Worm (Caenorhabditis elegans): ENCODE results near the gene clc-9.

The clc-9 gene

DNA sequence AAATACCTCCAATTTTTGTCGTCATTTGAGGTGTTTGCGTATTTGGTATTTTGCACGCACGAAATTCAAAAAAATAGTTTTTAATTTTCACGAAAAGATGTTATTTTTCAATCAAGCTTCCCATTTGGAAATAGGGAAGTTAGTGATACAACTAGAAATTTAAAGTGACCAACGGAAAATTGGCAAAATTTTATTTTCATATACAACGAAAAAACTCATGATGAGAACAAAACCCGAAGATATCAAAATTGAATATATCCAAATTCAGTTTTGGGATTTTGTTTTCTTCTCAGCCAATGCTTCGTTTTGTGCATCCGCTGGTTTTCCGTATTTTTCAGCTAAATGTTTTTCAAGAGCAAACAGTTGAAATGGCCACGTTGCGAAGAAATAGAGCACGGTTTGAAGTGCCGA, 33.2 kb downstream of the clc-9 start:
- TF ChIP-seq zip-8 (tag; optimal IDR thresholded peaks at IDR 0.05) (no peak), snpc-4 (tag; optimal IDR thresholded peaks at IDR 0.05) (no peak), M03D4.4 (tag; optimal IDR thresholded peaks at IDR 0.05) (no peak), flh-1 (GFP tag; optimal IDR thresholded peaks at IDR 0.05) (no peak), ceh-43 (GFP tag; optimal IDR thresholded peaks at IDR 0.05) (no peak), tbx-8 (GFP tag; optimal IDR thresholded peaks at IDR 0.05) (no peak), unc-120 (tag; optimal IDR thresholded peaks at IDR 0.05; ENCODE audit: poor library complexity, severe bottlenecking) (no peak), lsy-2 (tag; optimal IDR thresholded peaks at IDR 0.05) (no peak)

DNA sequence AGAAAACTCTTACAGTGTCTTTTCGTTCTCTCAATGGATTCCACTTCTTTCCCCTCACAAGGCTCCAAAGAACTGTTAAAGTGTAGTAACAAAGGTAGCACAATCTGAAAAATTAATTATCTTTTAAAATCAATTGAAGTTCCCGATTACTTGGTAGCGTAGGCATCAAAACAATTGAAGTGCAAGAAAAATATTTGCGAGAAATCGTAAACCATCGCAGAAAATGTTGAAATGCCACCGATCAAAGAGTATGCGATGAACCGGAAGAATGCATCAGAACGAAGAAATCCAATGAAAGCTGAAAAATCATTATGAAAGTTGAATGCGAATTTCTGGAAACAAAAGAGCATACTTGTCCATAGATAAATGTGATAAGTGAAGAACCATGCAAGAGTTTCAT, 33.8 kb downstream of the clc-9 start:
- no peak for TF ChIP-seq blmp-1 (tag; optimal IDR thresholded peaks at IDR 0.05)
- no peak for TF ChIP-seq ceh-39 (tag; optimal IDR thresholded peaks at IDR 0.05)
- TF ChIP-seq elt-1 (tag; optimal IDR thresholded peaks at IDR 0.05; ENCODE audit: borderline replicate concordance, insufficient read depth), result no peak
- no peak for TF ChIP-seq drap-1 (GFP tag; optimal IDR thresholded peaks at IDR 0.05)
- TF ChIP-seq tbx-8 (GFP tag; optimal IDR thresholded peaks at IDR 0.05), result no peak
- no peak for TF ChIP-seq mls-2 (tag; optimal IDR thresholded peaks at IDR 0.05)
- TF ChIP-seq ztf-11 (tag; optimal IDR thresholded peaks at IDR 0.05), result no peak

ce11 chrIV:11146962-11147470, 34.3 kb downstream of the clc-9 start, which contains the start of gene pigq-1:
Gene pigq-1 (minus strand): TSS chrIV:11147247.
- TF ChIP-seq bed-3 (GFP tag; optimal IDR thresholded peaks at IDR 0.05), result no peak
- no peak for TF ChIP-seq flh-1 (GFP tag; optimal IDR thresholded peaks at IDR 0.05)
- TF ChIP-seq mep-1 (tag; optimal IDR thresholded peaks at IDR 0.05), result no peak
- no peak for TF ChIP-seq ham-2 (GFP tag; optimal IDR thresholded peaks at IDR 0.05)
- TF ChIP-seq blmp-1 (tag; optimal IDR thresholded peaks at IDR 0.05), result no peak
- TF ChIP-seq tbx-8 (GFP tag; optimal IDR thresholded peaks at IDR 0.05), result no peak
- TF ChIP-seq lin-32 (GFP tag; optimal IDR thresholded peaks at IDR 0.05), result no peak
- no peak for TF ChIP-seq unc-120 (tag; optimal IDR thresholded peaks at IDR 0.05; ENCODE audit: poor library complexity, severe bottlenecking)
- TF ChIP-seq lsy-2 (tag; optimal IDR thresholded peaks at IDR 0.05), result no peak
- no peak for TF ChIP-seq pha-4 (tag; optimal IDR thresholded peaks at IDR 0.05)

DNA sequence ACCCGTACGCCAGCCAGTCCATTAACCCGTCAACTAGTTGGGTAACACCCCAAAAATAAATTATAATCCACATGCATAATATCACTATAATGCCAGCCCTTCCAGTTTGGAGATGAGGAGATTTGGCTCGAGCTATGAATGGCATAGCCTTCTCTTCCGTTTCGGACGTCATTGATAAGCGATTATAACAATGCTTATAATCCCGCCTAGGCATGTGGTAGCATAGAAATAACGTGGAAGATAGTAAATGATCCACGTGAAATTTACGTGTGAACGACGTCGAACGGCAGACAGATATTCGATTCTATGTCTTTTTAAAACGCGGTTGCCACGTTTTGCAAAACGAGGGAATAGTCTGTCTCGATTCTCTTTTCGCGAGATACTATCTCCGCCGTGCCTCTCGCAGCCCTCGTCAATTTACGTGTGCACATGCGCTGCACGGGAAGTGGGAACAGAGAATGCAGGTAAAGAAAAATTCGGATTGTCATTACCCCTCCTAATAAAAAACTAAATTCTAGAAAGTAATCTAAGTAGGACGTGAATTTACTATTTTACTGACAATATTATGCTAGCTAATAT, 36.1 kb downstream of the clc-9 start:
- TF ChIP-seq zip-8 (tag; optimal IDR thresholded peaks at IDR 0.05) (no peak), nhr-28 (tag; optimal IDR thresholded peaks at IDR 0.05) (no peak), lsy-2 (tag; optimal IDR thresholded peaks at IDR 0.05) (no peak), drap-1 (GFP tag; optimal IDR thresholded peaks at IDR 0.05) (no peak), sptf-1 (tag; optimal IDR thresholded peaks at IDR 0.05) (no peak), unc-62 (GFP tag; optimal IDR thresholded peaks at IDR 0.05) (no peak), ztf-11 (tag; optimal IDR thresholded peaks at IDR 0.05) (no peak), mep-1 (tag; optimal IDR thresholded peaks at IDR 0.05) (no peak), cnd-1 (tag; optimal IDR thresholded peaks at IDR 0.05) (no peak), elt-1 (tag; optimal IDR thresholded peaks at IDR 0.05; ENCODE audit: borderline replicate concordance, insufficient read depth) (no peak), tbx-8 (GFP tag; optimal IDR thresholded peaks at IDR 0.05) (no peak), pha-4 (tag; optimal IDR thresholded peaks at IDR 0.05) (no peak)

DNA sequence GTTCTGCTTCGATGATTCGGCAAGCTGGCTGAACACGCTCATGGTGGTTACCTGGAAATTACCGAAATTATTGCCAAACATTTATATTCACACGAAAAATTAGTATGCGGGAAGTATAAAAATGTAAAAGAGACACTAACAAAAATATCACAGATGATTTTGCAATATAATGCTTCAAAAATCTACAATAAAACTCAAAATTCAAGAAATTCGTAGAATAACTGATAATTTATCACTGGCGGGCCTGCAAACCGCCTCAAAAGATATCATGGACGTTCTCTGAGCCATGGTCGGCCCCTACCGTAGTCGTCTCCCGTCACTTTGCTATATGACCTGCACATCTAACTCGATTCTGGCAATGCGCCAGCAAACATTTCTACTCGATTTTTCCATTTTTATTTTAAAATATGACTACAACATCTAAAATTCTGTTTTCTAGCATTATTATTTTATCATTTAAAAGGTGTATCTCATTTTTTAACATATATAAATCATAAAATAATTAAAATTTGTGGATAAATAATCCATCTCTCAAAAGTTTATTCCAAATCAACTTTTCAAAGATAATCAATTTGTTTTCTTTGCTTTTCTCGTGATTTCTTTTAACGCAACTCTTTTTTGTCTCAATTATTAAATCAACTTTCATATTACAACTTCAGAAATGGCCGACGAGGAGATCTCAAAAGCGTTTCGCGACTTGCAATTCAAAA, 36.9 kb downstream of the clc-9 start, which contains the start of the genes F01G4.6 and pfd-1:
Gene F01G4.6 (minus strand): TSS at position 51 of the 710 bp plus-strand sequence.
Gene pfd-1 (plus strand): TSS at position 660 of the 710 bp plus-strand sequence.
- TF ChIP-seq unc-62 (GFP tag; optimal IDR thresholded peaks at IDR 0.05), result peak; percentile 58
- no peak for TF ChIP-seq nhr-28 (tag; optimal IDR thresholded peaks at IDR 0.05)
- no peak for TF ChIP-seq elt-3 (tag; optimal IDR thresholded peaks at IDR 0.05)
- TF ChIP-seq mls-2 (tag; optimal IDR thresholded peaks at IDR 0.05), result no peak
- no peak for TF ChIP-seq bed-3 (GFP tag; optimal IDR thresholded peaks at IDR 0.05)
- no peak for TF ChIP-seq mab-5 (tag; optimal IDR thresholded peaks at IDR 0.05)
- no peak for TF ChIP-seq zip-8 (tag; optimal IDR thresholded peaks at IDR 0.05)
- peak; percentile 71 for TF ChIP-seq pha-4 (tag; optimal IDR thresholded peaks at IDR 0.05)
- TF ChIP-seq lin-13 (tag; optimal IDR thresholded peaks at IDR 0.05), result peak; percentile 79
- TF ChIP-seq sptf-1 (tag; optimal IDR thresholded peaks at IDR 0.05), result peak; percentile 74
- no peak for TF ChIP-seq ztf-11 (tag; optimal IDR thresholded peaks at IDR 0.05)
- TF ChIP-seq M03D4.4 (tag; optimal IDR thresholded peaks at IDR 0.05), result peak; percentile 65
- TF ChIP-seq ceh-43 (GFP tag; optimal IDR thresholded peaks at IDR 0.05), result no peak
- TF ChIP-seq lin-32 (GFP tag; optimal IDR thresholded peaks at IDR 0.05), result no peak
- TF ChIP-seq ces-1 (GFP tag; optimal IDR thresholded peaks at IDR 0.05), result peak; percentile 86
- no peak for TF ChIP-seq snpc-4 (tag; optimal IDR thresholded peaks at IDR 0.05)
- TF ChIP-seq flh-1 (GFP tag; optimal IDR thresholded peaks at IDR 0.05), result no peak
- TF ChIP-seq unc-120 (tag; optimal IDR thresholded peaks at IDR 0.05; ENCODE audit: poor library complexity, severe bottlenecking), result peak; percentile 69
- TF ChIP-seq drap-1 (GFP tag; optimal IDR thresholded peaks at IDR 0.05), result peak; percentile 20
- TF ChIP-seq ceh-39 (tag; optimal IDR thresholded peaks at IDR 0.05), result peak; percentile 29
- TF ChIP-seq tbx-8 (GFP tag; optimal IDR thresholded peaks at IDR 0.05), result no peak
- no peak for TF ChIP-seq elt-1 (tag; optimal IDR thresholded peaks at IDR 0.05; ENCODE audit: borderline replicate concordance, insufficient read depth)
- TF ChIP-seq ham-2 (GFP tag; optimal IDR thresholded peaks at IDR 0.05), result no peak
- peak; percentile 82 for TF ChIP-seq mep-1 (tag; optimal IDR thresholded peaks at IDR 0.05)
- no peak for TF ChIP-seq sem-2 (GFP tag; optimal IDR thresholded peaks at IDR 0.05)
- TF ChIP-seq unc-39 (tag; optimal IDR thresholded peaks at IDR 0.05), result no peak
- TF ChIP-seq cnd-1 (tag; optimal IDR thresholded peaks at IDR 0.05), result peak; percentile 25
- TF ChIP-seq nhr-237 (tag; optimal IDR thresholded peaks at IDR 0.05), result peak; percentile 88
- peak; percentile 57 for TF ChIP-seq hlh-1 (tag; optimal IDR thresholded peaks at IDR 0.05)
- TF ChIP-seq blmp-1 (tag; optimal IDR thresholded peaks at IDR 0.05), result peak; percentile 23
- TF ChIP-seq nhr-12 (tag; optimal IDR thresholded peaks at IDR 0.05), result no peak
- TF ChIP-seq ceh-83 (GFP tag; optimal IDR thresholded peaks at IDR 0.05), result no peak
- TF ChIP-seq lsy-2 (tag; optimal IDR thresholded peaks at IDR 0.05), result peak; percentile 97
- TF ChIP-seq nhr-2 (tag; optimal IDR thresholded peaks at IDR 0.05), result peak; percentile 24

Data from whole organism, mixed stage, embryonic.